Worm (Caenorhabditis elegans): Measurements from ENCODE around the gene C09F9.2.

DNA sequence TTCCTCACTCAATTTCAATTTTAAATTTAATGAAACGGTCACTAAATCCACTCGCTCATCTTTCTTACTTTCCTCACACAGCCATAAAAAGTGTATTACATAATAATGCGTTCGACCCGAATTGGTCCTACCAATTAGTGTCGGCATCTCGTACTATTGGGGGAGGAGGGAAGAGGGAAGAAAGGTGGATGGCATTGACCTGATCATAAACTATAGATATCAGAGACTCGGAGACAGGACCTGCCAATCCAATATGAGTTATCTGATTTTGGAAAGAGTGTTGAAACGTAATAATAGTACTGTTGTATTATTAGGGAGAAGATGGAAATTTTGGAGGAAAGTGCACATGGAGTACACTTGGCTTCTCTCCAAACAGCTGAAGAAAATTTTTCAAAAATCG lies 641 bp downstream of the C09F9.2 start:
- TF ChIP-seq Y67H2A.10 (GFP tag; conservative IDR thresholded peaks at IDR 0.05) (no peak), him-1 (tag; optimal IDR thresholded peaks at IDR 0.05) (no peak), mes-4 (tag; optimal IDR thresholded peaks at IDR 0.05) (no peak), attf-5 (GFP tag; optimal IDR thresholded peaks at IDR 0.05) (no peak), snpc-3.4 (tag; optimal IDR thresholded peaks at IDR 0.05) (no peak), ets-4 (GFP tag; optimal IDR thresholded peaks at IDR 0.05) (no peak), nfya-1 (tag; optimal IDR thresholded peaks at IDR 0.05; ENCODE audit: borderline replicate concordance, insufficient read depth) (no peak), dpl-1 (GFP tag; optimal IDR thresholded peaks at IDR 0.05) (no peak), pha-4 (tag; optimal IDR thresholded peaks at IDR 0.05) (no peak), nfya-2 (GFP tag; IDR thresholded peaks at IDR 0.05) (no peak)

All from whole organism, young adult.